Fruit fly (Drosophila melanogaster) whole organism, pupa: ENCODE results near the gene CG3902.

Source experiments
- CG10348 ChIP-seq: fragments of 200-800 bp; sonication (Bioruptor generic); IDR thresholded peaks from 2 replicates; pipeline ENCODE4 v1.3.6; 2022; ENCODE audit warnings: missing biosample characterization, missing genetic modification characterization
- CG12605 ChIP-seq: fragments of 200-800 bp; sonication (Bioruptor generic); IDR thresholded peaks from 2 replicates; pipeline ENCODE4 v1.3.6; 2022; ENCODE audit warnings: missing biosample characterization, missing genetic modification characterization
- CG13204 ChIP-seq: fragments of 200-800 bp; sonication (Bioruptor generic); optimal IDR thresholded peaks from 2 replicates; lab custom pipeline; 2018; ENCODE audit warnings: missing biosample characterization, mild to moderate bottlenecking, missing genetic modification characterization, moderate library complexity
- CG14655 ChIP-seq: fragments of 200-800 bp; sonication (Bioruptor generic); optimal IDR thresholded peaks from 3 replicates; lab custom pipeline; 2017; ENCODE audit warnings: mild to moderate bottlenecking, missing biosample characterization, missing genetic modification reagents, missing genetic modification characterization
- CG15710 ChIP-seq: fragments of 200-800 bp; sonication (Bioruptor generic); optimal IDR thresholded peaks from 2 replicates; lab custom pipeline; 2018; ENCODE audit warnings: missing biosample characterization, mild to moderate bottlenecking, missing genetic modification characterization, moderate library complexity
- CG17806 ChIP-seq: fragments of 200-800 bp; sonication (Bioruptor generic); optimal IDR thresholded peaks from 2 replicates; lab custom pipeline; 2018; ENCODE audit warnings: missing biosample characterization, mild to moderate bottlenecking, missing genetic modification characterization, moderate library complexity
- CG32121 ChIP-seq: fragments of 200-800 bp; sonication (Bioruptor generic); IDR thresholded peaks from 2 replicates; pipeline ENCODE4 v1.3.6; 2022; ENCODE audit warnings: missing biosample characterization, missing genetic modification characterization
- CG34367 ChIP-seq: fragments of 200-800 bp; sonication (Bioruptor generic); optimal IDR thresholded peaks from 2 replicates; lab custom pipeline; 2018; ENCODE audit warnings: missing biosample characterization, mild to moderate bottlenecking, missing genetic modification characterization
- CG4496 ChIP-seq: fragments of 200-800 bp; sonication (Bioruptor generic); IDR thresholded peaks from 3 replicates; pipeline ENCODE4 v1.3.6; 2022; ENCODE audit warnings: missing biosample characterization, missing genetic modification characterization
- CG8159 ChIP-seq: fragments of 200-800 bp; sonication (Bioruptor generic); optimal IDR thresholded peaks from 3 replicates; lab custom pipeline; 2018; ENCODE audit warnings: missing biosample characterization, mild to moderate bottlenecking, missing genetic modification characterization, moderate library complexity
- CG8301 ChIP-seq: fragments of 200-800 bp; sonication (Bioruptor generic); optimal IDR thresholded peaks from 2 replicates; lab custom pipeline; 2018; ENCODE audit warnings: missing biosample characterization, mild to moderate bottlenecking, missing genetic modification characterization
- CG9948 ChIP-seq: fragments of 200-800 bp; sonication (Bioruptor generic); optimal IDR thresholded peaks from 2 replicates; lab custom pipeline; 2018; ENCODE audit warnings: missing biosample characterization, mild to moderate bottlenecking, missing genetic modification characterization, moderate library complexity
- D1 ChIP-seq: fragments of 200-800 bp; sonication (Bioruptor generic); optimal IDR thresholded peaks from 2 replicates; lab custom pipeline; 2018; ENCODE audit warnings: missing biosample characterization, mild to moderate bottlenecking, missing genetic modification characterization, moderate library complexity
- EcR ChIP-seq: fragments of 200-800 bp; sonication (Bioruptor generic); optimal IDR thresholded peaks from 3 replicates; lab custom pipeline; 2019; ENCODE audit warnings: missing biosample characterization, missing genetic modification characterization, mild to moderate bottlenecking, moderate library complexity, missing genetic modification reagents
- Ets98B ChIP-seq: fragments of 200-800 bp; sonication (Bioruptor generic); IDR thresholded peaks from 2 replicates; pipeline ENCODE4 v1.3.6; 2022; ENCODE audit warnings: missing biosample characterization, missing genetic modification characterization
- Pif1A ChIP-seq: fragments of 200-800 bp; sonication (Bioruptor generic); optimal IDR thresholded peaks from 3 replicates; lab custom pipeline; 2016; ENCODE audit warnings: missing biosample characterization, missing genetic modification characterization
- Pif1B ChIP-seq: fragments of 200-800 bp; sonication (Bioruptor generic); optimal IDR thresholded peaks from 3 replicates; lab custom pipeline; 2016; ENCODE audit warnings: missing biosample characterization, missing genetic modification characterization
- Snoo ChIP-seq: fragments of 200-800 bp; sonication (Bioruptor generic); optimal IDR thresholded peaks from 3 replicates; lab custom pipeline; 2017; ENCODE audit warnings: missing biosample characterization, mild to moderate bottlenecking, missing genetic modification characterization, inconsistent platforms
- fd96Ca ChIP-seq: fragments of 200-800 bp; sonication (Bioruptor generic); IDR thresholded peaks from 3 replicates; pipeline ENCODE4 v1.3.6; 2022; ENCODE audit warnings: missing biosample characterization, missing genetic modification characterization
- gl ChIP-seq: fragments of 200-800 bp; sonication (Bioruptor generic); optimal IDR thresholded peaks from 2 replicates; lab custom pipeline; 2018; ENCODE audit warnings: missing biosample characterization, mild to moderate bottlenecking, missing genetic modification characterization
- rn ChIP-seq: fragments of 200-800 bp; sonication (Bioruptor generic); IDR thresholded peaks from 2 replicates; pipeline ENCODE4 v1.3.6; 2022; ENCODE audit warnings: missing biosample characterization, missing genetic modification characterization

Gene CG3902

dm6 chr3L:18889222-18889866, 8.7 kb downstream of the CG3902 start:
- no peak for TF ChIP-seq CG9948 (tag; lab: Kevin White, UChicago)
- TF ChIP-seq CG10348 (GFP tag; lab: Robert Waterston, UW), result no peak
- peak; percentile 47 for TF ChIP-seq CG8159 (tag; lab: Kevin White, UChicago)
- TF ChIP-seq Snoo (tag; lab: Kevin White, UChicago), result peak; percentile 16
- peak; percentile 62 for TF ChIP-seq gl (tag; lab: Kevin White, UChicago)
- no peak for TF ChIP-seq Pif1B (GFP tag; lab: Kevin White, UChicago)
- TF ChIP-seq Ets98B, result peak; percentile 72
- 0 out of 2 replicates have a peak, but pooled peaks have one; percentile 14 for TF ChIP-seq CG32121
- TF ChIP-seq EcR (GFP tag; lab: Kevin White, UChicago), result peak; percentile 71
- TF ChIP-seq D1, result no peak
- peak; percentile 36 for TF ChIP-seq CG14655 (GFP tag; lab: Kevin White, UChicago)
- no peak for TF ChIP-seq CG13204
- TF ChIP-seq CG8301 (tag; lab: Kevin White, UChicago), result peak; percentile 26
- peak; percentile 75; the same call in 2 of the 3 replicates for TF ChIP-seq CG4496
- peak; percentile 19 for TF ChIP-seq Pif1A (GFP tag; lab: Kevin White, UChicago)
- TF ChIP-seq rn (GFP tag; lab: Robert Waterston, UW), result no peak
- TF ChIP-seq CG12605, result peak; percentile 56
- TF ChIP-seq CG34367 (tag; lab: Kevin White, UChicago), result no peak
- TF ChIP-seq CG17806 (tag; lab: Kevin White, UChicago), result peak; percentile 4
- TF ChIP-seq fd96Ca, result no peak
- TF ChIP-seq CG15710 (tag; lab: Kevin White, UChicago), result no peak

DNA sequence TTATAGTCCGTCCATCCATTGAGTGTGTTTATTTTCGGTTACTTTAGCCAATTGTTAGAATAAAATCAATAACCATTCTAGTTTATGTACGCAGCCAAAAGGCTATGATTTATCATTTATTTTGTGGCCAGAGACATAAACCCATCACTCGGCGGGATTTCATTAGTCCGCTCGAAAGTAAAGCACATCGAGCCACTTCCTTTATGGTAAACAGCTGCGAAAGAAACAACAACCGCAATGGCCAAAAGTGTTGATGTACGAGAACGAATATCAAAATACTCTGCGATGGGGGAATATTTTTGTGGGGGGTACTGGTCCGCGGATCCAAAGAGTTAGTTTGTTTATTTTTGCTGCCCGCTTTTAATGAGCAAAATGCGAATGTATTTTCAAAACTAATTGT, 16.5 kb downstream of the CG3902 start:
- TF ChIP-seq CG15710 (tag; lab: Kevin White, UChicago), result no peak

dm6 chr3L:18872440-18872839, 25.7 kb downstream of the CG3902 start, which contains the start of the genes Rad9 and Uggt:
TSS of gene Rad9 (minus strand) at chr3L:18872553.
TSS of gene Uggt (plus strand) at chr3L:18872747.
- TF ChIP-seq CG15710 (tag; lab: Kevin White, UChicago), result no peak
- no peak for TF ChIP-seq CG12605
- no peak for TF ChIP-seq Pif1B (GFP tag; lab: Kevin White, UChicago)
- no peak for TF ChIP-seq CG13204
- TF ChIP-seq gl (tag; lab: Kevin White, UChicago), result no peak
- no peak for TF ChIP-seq CG32121
- TF ChIP-seq D1, result no peak

dm6 chr3L:18870027-18870426, 28.1 kb downstream of the CG3902 start, which contains the start of gene Blos3:
TSS of gene Blos3 (plus strand) at chr3L:18870224.
- TF ChIP-seq CG15710 (tag; lab: Kevin White, UChicago), result peak; percentile 24
- TF ChIP-seq CG32121, result peak; percentile 63
- TF ChIP-seq fd96Ca, result peak; percentile 65; the same call in 2 of the 3 replicates
- TF ChIP-seq CG8159 (tag; lab: Kevin White, UChicago), result no peak
- TF ChIP-seq CG10348 (GFP tag; lab: Robert Waterston, UW), result no peak
- TF ChIP-seq CG17806 (tag; lab: Kevin White, UChicago), result peak; percentile 32
- TF ChIP-seq CG9948 (tag; lab: Kevin White, UChicago), result peak; percentile 15
- no peak for TF ChIP-seq Pif1A (GFP tag; lab: Kevin White, UChicago)
- no peak for TF ChIP-seq D1
- no peak for TF ChIP-seq CG12605
- no peak for TF ChIP-seq CG8301 (tag; lab: Kevin White, UChicago)
- TF ChIP-seq EcR (GFP tag; lab: Kevin White, UChicago), result no peak
- no peak for TF ChIP-seq CG14655 (GFP tag; lab: Kevin White, UChicago)
- no peak for TF ChIP-seq CG34367 (tag; lab: Kevin White, UChicago)
- no peak for TF ChIP-seq rn (GFP tag; lab: Robert Waterston, UW)
- TF ChIP-seq Ets98B, result no peak; the same call in 1 of the 2 replicates
- TF ChIP-seq Pif1B (GFP tag; lab: Kevin White, UChicago), result no peak
- peak; percentile 46; the same call in 2 of the 3 replicates for TF ChIP-seq CG4496
- TF ChIP-seq Snoo (tag; lab: Kevin White, UChicago), result no peak
- TF ChIP-seq gl (tag; lab: Kevin White, UChicago), result no peak
- no peak for TF ChIP-seq CG13204
- TF ChIP-seq, all 21 proteins: peak for 6

dm6 chr3L:18869035-18869826, 28.9 kb downstream of the CG3902 start, which contains the start of gene Grx1:
TSS of gene Grx1 (plus strand) at chr3L:18869230.
- peak; percentile 35; the same call in 1 of the 3 replicates for TF ChIP-seq CG4496
- 0 out of 2 replicates have a peak, but pooled peaks have one; percentile 42 for TF ChIP-seq CG32121
- no peak for TF ChIP-seq CG13204
- TF ChIP-seq Pif1B (GFP tag; lab: Kevin White, UChicago), result peak; percentile 30
- peak; percentile 38 for TF ChIP-seq CG17806 (tag; lab: Kevin White, UChicago)
- no peak for TF ChIP-seq D1
- TF ChIP-seq CG10348 (GFP tag; lab: Robert Waterston, UW), result no peak
- no peak for TF ChIP-seq gl (tag; lab: Kevin White, UChicago)
- TF ChIP-seq EcR (GFP tag; lab: Kevin White, UChicago), result no peak
- TF ChIP-seq CG12605, result no peak
- peak; percentile 51 for TF ChIP-seq CG8301 (tag; lab: Kevin White, UChicago)
- no peak for TF ChIP-seq CG14655 (GFP tag; lab: Kevin White, UChicago)
- peak; percentile 61 for TF ChIP-seq CG8159 (tag; lab: Kevin White, UChicago)
- 0 out of 2 replicates have a peak, but pooled peaks have one; percentile 6 for TF ChIP-seq rn (GFP tag; lab: Robert Waterston, UW)
- no peak for TF ChIP-seq fd96Ca
- TF ChIP-seq Pif1A (GFP tag; lab: Kevin White, UChicago), result no peak
- TF ChIP-seq CG9948 (tag; lab: Kevin White, UChicago), result no peak
- peak; percentile 41 for TF ChIP-seq Snoo (tag; lab: Kevin White, UChicago)
- peak; percentile 40 for TF ChIP-seq CG15710 (tag; lab: Kevin White, UChicago)
- peak; percentile 22; the same call in 1 of the 2 replicates for TF ChIP-seq Ets98B
- TF ChIP-seq CG34367 (tag; lab: Kevin White, UChicago), result no peak
- TF ChIP-seq, all 21 proteins: peak for 10
